Worm (Caenorhabditis elegans) whole organism, young adult: ENCODE results near the gene srj-5.

Experiments
- ceh-40 ChIP-seq: fragments of 200-800 bp; sonication (Bioruptor generic); IDR thresholded peaks from 2 replicates; pipeline ENCODE4 v1.3.6; 2022; ENCODE audit warnings: missing genetic modification characterization, missing compliant biosample characterization
- lin-35 ChIP-seq, 3 experiments: fragments of 150-350 bp in 2 of 3; sonication (generic microtip) in 1 of 3; optimal IDR thresholded peaks; 2 replicates each; lab custom pipeline; 2014 to 2018; ENCODE audit warnings: missing biosample characterization in 3 of 3, missing genetic modification characterization in 3 of 3, missing genetic modification reagents in 3 of 3
- pha-4 ChIP-seq: fragments of 150-350 bp; sonication (generic microtip); optimal IDR thresholded peaks from 2 replicates; lab custom pipeline; 2014; ENCODE audit warnings: missing biosample characterization, missing genetic modification reagents, missing genetic modification characterization

DNA sequence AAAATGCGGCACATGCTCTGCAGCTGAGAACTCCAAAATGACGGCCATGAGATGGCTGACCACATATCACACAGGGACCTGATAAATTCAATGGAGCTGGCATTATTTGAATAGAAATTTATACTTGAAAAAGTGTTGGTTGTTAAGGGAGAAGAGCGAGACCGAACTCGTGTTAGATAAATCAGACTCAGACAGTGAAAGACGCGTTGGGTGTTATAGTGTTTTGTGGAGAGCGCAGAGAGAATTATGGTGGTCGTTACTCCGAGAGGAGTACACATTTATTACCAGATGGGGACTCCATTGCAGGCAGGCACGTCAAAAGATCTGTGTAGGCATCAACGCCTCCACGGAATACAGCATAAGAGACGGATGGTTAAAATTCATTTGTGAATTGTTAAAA lies 10.1 kb downstream of the srj-5 start, which contains the start of gene nhr-190:
- no peak for TF ChIP-seq ceh-40 (GFP tag; lab: Robert Waterston, UW)
- no peak for TF ChIP-seq pha-4
- TF ChIP-seq lin-35 (GFP tag; optimal IDR thresholded peaks at IDR 0.05; lab: Kevin White, UChicago), result no peak
